Worm (Caenorhabditis elegans): ENCODE results near the gene brap-2.

Gene brap-2

DNA sequence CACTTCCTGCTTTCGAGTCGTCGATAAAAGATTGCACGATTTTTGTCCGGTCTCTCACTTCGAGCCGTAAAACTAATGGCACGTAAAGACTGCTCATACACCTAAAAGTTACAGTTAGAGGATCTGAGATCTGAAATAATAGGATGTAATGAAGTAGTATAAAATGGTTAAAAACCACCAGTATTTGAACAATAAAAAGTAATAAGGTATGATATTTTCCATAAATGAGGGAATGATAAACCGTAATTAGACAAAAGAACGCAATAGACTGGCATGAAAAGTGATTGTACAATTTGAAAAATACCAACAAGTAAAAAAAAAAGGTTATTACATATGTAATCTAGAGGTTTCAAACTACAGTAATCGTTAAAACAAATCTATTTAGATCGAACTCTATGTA, at the start of gene brap-2:
TSS of gene brap-2 (minus strand) at position 101 of the 400 bp plus-strand sequence.
- TF ChIP-seq unc-62 (GFP tag; optimal IDR thresholded peaks at IDR 0.05) (no peak), mdl-1 (tag; optimal IDR thresholded peaks at IDR 0.05) (no peak), nhr-23 (tag; optimal IDR thresholded peaks at IDR 0.05) (no peak), nhr-6 (tag; optimal IDR thresholded peaks at IDR 0.05) (no peak), aly-2 (tag; optimal IDR thresholded peaks at IDR 0.05) (no peak), nhr-129 (tag; optimal IDR thresholded peaks at IDR 0.05) (no peak), alr-1 (tag; optimal IDR thresholded peaks at IDR 0.05) (no peak), nhr-12 (tag; optimal IDR thresholded peaks at IDR 0.05) (no peak), F13H6.1 (tag; optimal IDR thresholded peaks at IDR 0.05) (no peak), elt-1 (tag; optimal IDR thresholded peaks at IDR 0.05) (no peak), zag-1 (tag; optimal IDR thresholded peaks at IDR 0.05) (no peak), mbf-1 (tag; optimal IDR thresholded peaks at IDR 0.05) (no peak)

DNA sequence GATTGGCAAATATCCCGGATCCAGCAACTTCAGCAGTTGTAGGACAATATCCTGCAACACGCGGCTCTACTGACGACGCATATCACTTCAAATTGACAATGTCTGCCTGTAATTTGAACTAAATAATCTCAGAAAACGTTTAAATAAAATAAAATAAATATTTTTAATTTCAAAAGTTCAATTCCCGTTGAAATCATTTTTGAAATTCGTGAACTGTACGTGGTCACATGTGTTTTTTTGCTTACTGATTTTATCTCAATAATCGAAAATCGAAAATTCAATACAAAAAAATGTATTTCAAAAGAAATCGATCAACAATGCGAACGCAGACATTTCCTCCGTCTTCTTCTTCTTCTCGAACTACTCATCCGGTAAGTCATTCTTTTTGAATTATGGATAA, 44.6 kb upstream of the brap-2 start, which contains the start of gene F07F6.1:
TSS of gene F07F6.1 (plus strand) at position 301 of the 400 bp plus-strand sequence.
- no peak for TF ChIP-seq unc-62 (GFP tag; optimal IDR thresholded peaks at IDR 0.05)
- TF ChIP-seq aly-2 (tag; optimal IDR thresholded peaks at IDR 0.05), result no peak
- no peak for TF ChIP-seq ztf-1 (GFP tag; conservative IDR thresholded peaks at IDR 0.05)
- no peak for TF ChIP-seq elt-1 (tag; optimal IDR thresholded peaks at IDR 0.05)
- TF ChIP-seq sma-9 (GFP tag; optimal IDR thresholded peaks at IDR 0.05), result no peak
- TF ChIP-seq sma-9 (tag; optimal IDR thresholded peaks at IDR 0.05), result no peak
- no peak for TF ChIP-seq nhr-11 (tag; optimal IDR thresholded peaks at IDR 0.05)
- no peak for TF ChIP-seq unc-39 (tag; optimal IDR thresholded peaks at IDR 0.05)
- TF ChIP-seq nhr-23 (tag; optimal IDR thresholded peaks at IDR 0.05), result no peak
- TF ChIP-seq ceh-16 (tag; optimal IDR thresholded peaks at IDR 0.05), result no peak
- no peak for TF ChIP-seq nhr-6 (tag; optimal IDR thresholded peaks at IDR 0.05)
- TF ChIP-seq nhr-12 (tag; optimal IDR thresholded peaks at IDR 0.05), result no peak
- TF ChIP-seq mab-5 (tag; optimal IDR thresholded peaks at IDR 0.05), result no peak
- no peak for TF ChIP-seq dmd-4 (tag; optimal IDR thresholded peaks at IDR 0.05)
- TF ChIP-seq skn-1 (tag; optimal IDR thresholded peaks at IDR 0.05), result no peak
- no peak for TF ChIP-seq lin-13 (GFP tag; optimal IDR thresholded peaks at IDR 0.05)
- no peak for TF ChIP-seq zag-1 (tag; optimal IDR thresholded peaks at IDR 0.05)
- no peak for TF ChIP-seq mdl-1 (tag; optimal IDR thresholded peaks at IDR 0.05)
- TF ChIP-seq crh-2 (tag; optimal IDR thresholded peaks at IDR 0.05), result no peak
- no peak for TF ChIP-seq peb-1 (tag; optimal IDR thresholded peaks at IDR 0.05)

DNA sequence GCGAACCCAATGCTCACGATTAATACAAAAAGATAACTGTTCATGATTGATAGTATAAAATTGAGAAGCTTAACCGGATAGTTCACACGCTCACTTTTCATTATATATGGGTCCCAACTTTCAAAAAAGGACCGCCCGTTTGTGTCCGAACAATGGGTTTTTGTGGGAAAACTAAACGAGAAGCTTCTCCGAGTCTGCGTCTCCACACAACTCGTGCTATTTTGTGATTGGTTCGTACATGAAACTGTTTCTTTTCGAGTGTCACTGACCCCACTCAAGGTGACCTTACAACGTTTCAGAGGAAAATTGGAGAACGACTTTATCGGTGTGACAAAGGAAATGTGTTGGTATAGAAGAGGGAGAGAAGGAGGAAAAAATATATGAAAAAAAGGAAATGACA, 43.8 kb upstream of the brap-2 start, which contains the start of gene dct-5:
TSS of gene dct-5 (minus strand) at position 101 of the 400 bp plus-strand sequence.
- TF ChIP-seq Y55F3AM.14 (GFP tag; optimal IDR thresholded peaks at IDR 0.05) (no peak), sem-4 (tag; optimal IDR thresholded peaks at IDR 0.05) (no peak)

DNA sequence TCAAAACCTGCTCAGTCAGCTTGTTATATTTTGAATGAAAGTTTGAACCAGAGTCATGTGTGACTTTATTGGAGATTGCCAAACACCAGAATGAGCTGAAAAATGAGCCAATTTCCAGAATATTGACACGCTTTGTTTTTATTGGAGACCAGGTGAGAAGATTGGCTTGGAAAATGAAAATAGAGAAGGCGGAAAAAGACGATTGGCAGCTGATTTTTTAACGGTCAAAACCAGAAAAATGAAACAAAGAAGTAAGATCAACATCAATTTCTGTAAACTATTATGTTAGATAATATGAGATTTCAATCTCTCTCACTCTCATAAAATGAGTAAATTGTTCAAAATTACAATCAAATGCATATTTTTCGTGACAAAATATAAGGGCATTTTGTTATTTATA, 40.1 kb upstream of the brap-2 start, which contains the start of gene srx-114:
TSS of gene srx-114 (minus strand) at position 101 of the 400 bp plus-strand sequence.
- TF ChIP-seq aly-2 (tag; optimal IDR thresholded peaks at IDR 0.05) (no peak), ztf-4 (tag; optimal IDR thresholded peaks at IDR 0.05) (no peak), elt-1 (tag; optimal IDR thresholded peaks at IDR 0.05) (no peak), nhr-6 (tag; optimal IDR thresholded peaks at IDR 0.05) (no peak), lin-13 (GFP tag; optimal IDR thresholded peaks at IDR 0.05) (no peak), skn-1 (tag; optimal IDR thresholded peaks at IDR 0.05) (no peak), mab-5 (tag; optimal IDR thresholded peaks at IDR 0.05) (no peak), ceh-82 (tag; optimal IDR thresholded peaks at IDR 0.05) (no peak), F13H6.1 (tag; optimal IDR thresholded peaks at IDR 0.05) (no peak), lin-39 (tag; optimal IDR thresholded peaks at IDR 0.05) (no peak), egl-27 (tag; optimal IDR thresholded peaks at IDR 0.05) (no peak)

DNA sequence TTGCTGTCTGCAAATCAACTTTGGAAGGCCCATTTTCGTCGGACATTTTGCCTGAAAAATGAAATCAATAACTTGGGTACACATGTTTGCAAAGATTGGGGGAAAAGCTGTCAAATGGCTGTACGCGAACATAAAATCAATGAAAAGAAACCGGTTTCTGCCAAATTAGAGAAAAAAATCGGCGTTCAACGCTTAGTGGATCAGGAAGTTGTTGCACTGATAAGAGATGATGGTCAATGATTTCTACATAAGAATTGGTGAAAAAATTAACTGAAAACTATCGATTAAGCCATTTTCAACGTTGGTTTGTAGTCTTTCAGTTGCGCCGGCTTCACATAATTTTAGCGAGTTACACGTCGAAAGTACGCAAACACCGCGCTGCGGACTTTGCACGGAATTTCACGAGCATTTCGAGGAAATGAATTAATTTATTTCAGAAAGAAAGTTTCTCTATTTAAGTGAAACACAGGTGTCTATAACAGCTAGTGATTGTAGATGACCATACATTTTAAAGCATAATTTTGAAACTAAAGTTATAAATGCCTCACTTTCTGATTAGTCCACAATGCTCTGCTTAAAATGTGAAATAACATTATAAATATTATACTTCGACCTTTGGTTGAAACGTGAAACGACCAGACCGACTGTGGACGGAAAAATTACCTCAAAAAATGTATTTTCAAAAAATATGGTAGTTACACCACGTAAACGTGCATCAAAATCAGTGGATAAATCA, 36.7 kb upstream of the brap-2 start, which contains the start of the genes F07F6.4 and F07F6.2:
TSS of gene F07F6.4 (minus strand) at position 51 of the 736 bp plus-strand sequence.
TSS of gene F07F6.2 (plus strand) at position 686 of the 736 bp plus-strand sequence.
- TF ChIP-seq egl-27 (tag; optimal IDR thresholded peaks at IDR 0.05), result no peak
- TF ChIP-seq aly-2 (tag; optimal IDR thresholded peaks at IDR 0.05), result no peak
- no peak for TF ChIP-seq alr-1 (tag; optimal IDR thresholded peaks at IDR 0.05)
- TF ChIP-seq nhr-129 (tag; optimal IDR thresholded peaks at IDR 0.05), result peak; percentile 8
- TF ChIP-seq mdl-1 (tag; optimal IDR thresholded peaks at IDR 0.05), result no peak
- no peak for TF ChIP-seq nhr-237 (tag; optimal IDR thresholded peaks at IDR 0.05)
- TF ChIP-seq ztf-11 (tag; optimal IDR thresholded peaks at IDR 0.05), result no peak
- peak in 1 of 2 experiments; percentile 58 for TF ChIP-seq lsy-2 (tag; optimal IDR thresholded peaks at IDR 0.05)
- no peak for TF ChIP-seq nhr-25 (tag; optimal IDR thresholded peaks at IDR 0.05)
- peak; percentile 5 for TF ChIP-seq lin-13 (GFP tag; optimal IDR thresholded peaks at IDR 0.05)
- TF ChIP-seq fos-1 (tag; optimal IDR thresholded peaks at IDR 0.05), result no peak
- TF ChIP-seq ztf-4 (tag; optimal IDR thresholded peaks at IDR 0.05), result no peak
- TF ChIP-seq C34F6.9 (tag; optimal IDR thresholded peaks at IDR 0.05), result peak; percentile 59
- no peak for TF ChIP-seq nhr-21 (tag; optimal IDR thresholded peaks at IDR 0.05)
- peak; percentile 88 for TF ChIP-seq crh-2 (tag; optimal IDR thresholded peaks at IDR 0.05)
- no peak for TF ChIP-seq ama-1 (optimal IDR thresholded peaks at IDR 0.05)

Data from whole organism, L2 larva.